Worm (Caenorhabditis elegans): ENCODE data around the gene srg-69.

DNA sequence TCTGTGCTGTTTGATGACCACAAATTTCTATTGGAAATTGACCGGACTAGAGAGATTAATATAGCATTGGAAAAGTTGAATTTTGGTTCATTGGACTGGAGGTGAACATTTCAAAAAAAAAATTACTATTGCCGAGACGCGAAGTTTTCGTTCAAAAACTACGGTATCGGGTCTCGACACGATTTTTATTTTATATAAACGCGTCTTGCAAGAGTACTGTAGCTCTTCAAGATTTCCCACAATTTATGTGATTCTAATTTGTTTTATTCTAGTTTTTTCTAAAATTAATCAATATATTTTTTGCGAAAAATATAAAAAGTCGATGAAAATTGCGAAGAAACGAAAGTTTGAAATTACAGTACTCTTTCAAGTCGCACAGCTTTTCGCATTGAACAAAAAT is 15.2 kb downstream of the srg-69 start, which contains the start of gene F09E5.12:
- TF ChIP-seq ztf-23 (GFP tag; IDR thresholded peaks at IDR 0.05) = no peak
- no peak for TF ChIP-seq med-1 (GFP tag; optimal IDR thresholded peaks at IDR 0.05; ENCODE audit: insufficient read depth)
- TF ChIP-seq flt-1 (GFP tag; IDR thresholded peaks at IDR 0.05) = no peak
- no peak for TF ChIP-seq cog-1 (tag; optimal IDR thresholded peaks at IDR 0.05)
- TF ChIP-seq T22C8.4 (GFP tag; IDR thresholded peaks at IDR 0.05) = no peak
- TF ChIP-seq ref-1 (GFP tag; conservative IDR thresholded peaks at IDR 0.05) = no peak
- TF ChIP-seq tab-1 (GFP tag; IDR thresholded peaks at IDR 0.05) = no peak
- no peak for TF ChIP-seq ztf-29 (GFP tag; IDR thresholded peaks at IDR 0.05)
- no peak for TF ChIP-seq klf-2 (GFP tag; conservative IDR thresholded peaks at IDR 0.05)

Data from whole organism, midembryonic.